Fruit fly (Drosophila melanogaster): ENCODE measurements around the gene CCT6.
A peak's percentile ranks its signal among the peaks of the same experiment; 100 is the strongest.

CCT6 gene

dm6 chrX:15788235-15789187 lies 42.1 kb downstream of the CCT6 start, which contains the start of gene Rhp (continued):
- TF ChIP-seq pzg (GFP tag; optimal IDR thresholded peaks at IDR 0.05) (peak; percentile 37), kni (GFP tag; optimal IDR thresholded peaks at IDR 0.05) (peak; percentile 17), CG18619 (GFP tag; optimal IDR thresholded peaks at IDR 0.05) (peak; percentile 48), fd3F (GFP tag; optimal IDR thresholded peaks at IDR 0.05) (peak; percentile 58), oc (tag; optimal IDR thresholded peaks at IDR 0.05) (no peak), tap (tag; optimal IDR thresholded peaks at IDR 0.05) (peak; percentile 69), Lhr (GFP tag; optimal IDR thresholded peaks at IDR 0.05) (peak; percentile 24), Adf1 (GFP tag; IDR thresholded peaks at IDR 0.05) (no peak), CG11695 (GFP tag; IDR thresholded peaks at IDR 0.05) (0 out of 3 replicates have a peak, but pooled peaks have one; percentile 34), Opbp (GFP tag; IDR thresholded peaks at IDR 0.05; ENCODE audit: partially characterized antibody) (0 out of 3 replicates have a peak, but pooled peaks have one; percentile 14), gsb-n (tag; optimal IDR thresholded peaks at IDR 0.05) (peak; percentile 46), CG12219 (GFP tag; optimal IDR thresholded peaks at IDR 0.05) (peak; percentile 41), CG11398 (GFP tag; optimal IDR thresholded peaks at IDR 0.05) (no peak), CG16813 (GFP tag; IDR thresholded peaks at IDR 0.05; ENCODE audit: partially characterized antibody) (peak; percentile 27; the same call in 1 of the 3 replicates), CG17361 (GFP tag; IDR thresholded peaks at IDR 0.05) (peak; percentile 37; the same call in 1 of the 3 replicates), org-1 (GFP tag; optimal IDR thresholded peaks at IDR 0.05) (no peak), grau (tag; optimal IDR thresholded peaks at IDR 0.05) (peak; percentile 19), Fer2 (tag; optimal IDR thresholded peaks at IDR 0.05) (peak; percentile 35), CG13287 (GFP tag; IDR thresholded peaks at IDR 0.05; ENCODE audit: partially characterized antibody) (peak; percentile 25; the same call in 1 of the 2 replicates), chn (GFP tag; optimal IDR thresholded peaks at IDR 0.05) (no peak), Chrac-16 (GFP tag; optimal IDR thresholded peaks at IDR 0.05) (no peak), D19B (GFP tag; optimal IDR thresholded peaks at IDR 0.05) (no peak), CG1233 (GFP tag; optimal IDR thresholded peaks at IDR 0.05) (peak; percentile 47), CG9797 (GFP tag; optimal IDR thresholded peaks at IDR 0.05) (peak; percentile 61), YL-1 (GFP tag; optimal IDR thresholded peaks at IDR 0.05) (peak; percentile 43), chinmo (GFP tag; IDR thresholded peaks at IDR 0.05; ENCODE audit: partially characterized antibody) (0 out of 4 replicates have a peak, but pooled peaks have one; percentile 41), Myb (GFP tag; optimal IDR thresholded peaks at IDR 0.05) (peak; percentile 19), Dad (GFP tag; optimal IDR thresholded peaks at IDR 0.05) (no peak), CG6791 (GFP tag; IDR thresholded peaks at IDR 0.05; ENCODE audit: partially characterized antibody) (peak; percentile 15; the same call in 1 of the 3 replicates), CG18262 (tag; optimal IDR thresholded peaks at IDR 0.05) (peak; percentile 45), Hmx (GFP tag; optimal IDR thresholded peaks at IDR 0.05) (no peak), hb (GFP tag; IDR thresholded peaks at IDR 0.05; ENCODE audit: partially characterized antibody) (no peak), esg (GFP tag; conservative IDR thresholded peaks at IDR 0.05) (no peak), Sry-β (GFP tag; optimal IDR thresholded peaks at IDR 0.05) (peak; percentile 33), CG7786 (GFP tag; optimal IDR thresholded peaks at IDR 0.05) (no peak), CG8924 (tag; optimal IDR thresholded peaks at IDR 0.05) (peak; percentile 33), BtbVII (GFP tag; optimal IDR thresholded peaks at IDR 0.05) (peak; percentile 68), hkb (optimal IDR thresholded peaks at IDR 0.05) (no peak), hkb (GFP tag; IDR thresholded peaks at IDR 0.05) (peak; percentile 66), CG1602 (GFP tag; optimal IDR thresholded peaks at IDR 0.05) (no peak), CG33557 (GFP tag; optimal IDR thresholded peaks at IDR 0.05) (peak; percentile 68), ATbp (GFP tag; optimal IDR thresholded peaks at IDR 0.05) (peak; percentile 77), B-H2 (GFP tag; optimal IDR thresholded peaks at IDR 0.05) (peak; percentile 7), caup (GFP tag; optimal IDR thresholded peaks at IDR 0.05; ENCODE audit: severe bottlenecking) (peak; percentile 31), CG10431 (GFP tag; optimal IDR thresholded peaks at IDR 0.05) (peak; percentile 55), Meics (GFP tag; optimal IDR thresholded peaks at IDR 0.05) (peak; percentile 51), CG12104 (GFP tag; optimal IDR thresholded peaks at IDR 0.05) (peak; percentile 32)

All from whole organism, embryonic.